Worm (Caenorhabditis elegans) whole organism, mixed stage, embryonic: ENCODE results near the gene Y50D7A.1.
A peak's percentile ranks its signal among the peaks of the same experiment; 100 is the strongest.

ENCODE experiments used
- M03D4.4 ChIP-seq: sonication (generic microtip); optimal IDR thresholded peaks from 2 replicates; lab custom pipeline; 2017; ENCODE audit warnings: mild to moderate bottlenecking, missing genetic modification characterization, missing compliant biosample characterization
- bed-3 ChIP-seq: fragments of 200-800 bp; sonication (Bioruptor generic); optimal IDR thresholded peaks from 3 replicates; lab custom pipeline; 2018; ENCODE audit warnings: mild to moderate bottlenecking, missing genetic modification characterization, moderate library complexity, missing compliant biosample characterization
- blmp-1 ChIP-seq: fragments of 150-350 bp; optimal IDR thresholded peaks from 2 replicates; lab custom pipeline; 2014; ENCODE audit warnings: missing biosample characterization, missing genetic modification characterization
- ceh-39 ChIP-seq: fragments of 150-350 bp; optimal IDR thresholded peaks from 2 replicates; lab custom pipeline; 2014; ENCODE audit warnings: missing biosample characterization, missing genetic modification characterization
- ceh-43 ChIP-seq: fragments of 200-800 bp; sonication (Bioruptor generic); optimal IDR thresholded peaks from 2 replicates; lab custom pipeline; 2018; ENCODE audit warnings: mild to moderate bottlenecking, missing genetic modification characterization, moderate library complexity, missing compliant biosample characterization
- ceh-83 ChIP-seq: fragments of 200-800 bp; sonication (Bioruptor generic); optimal IDR thresholded peaks from 2 replicates; lab custom pipeline; 2018; ENCODE audit warnings: mild to moderate bottlenecking, missing genetic modification characterization, missing compliant biosample characterization
- cnd-1 ChIP-seq: fragments of 200-800 bp; sonication (Bioruptor generic); optimal IDR thresholded peaks from 2 replicates; lab custom pipeline; 2018; ENCODE audit warnings: mild to moderate bottlenecking, missing genetic modification characterization, missing compliant biosample characterization
- drap-1 ChIP-seq: fragments of 200-800 bp; sonication (Bioruptor generic); optimal IDR thresholded peaks from 3 replicates; lab custom pipeline; 2018; ENCODE audit warnings: mild to moderate bottlenecking, missing genetic modification characterization, missing compliant biosample characterization
- elt-1 ChIP-seq: sonication (generic microtip); optimal IDR thresholded peaks from 2 replicates; lab custom pipeline; 2017; ENCODE audit warnings: missing genetic modification characterization, mild to moderate bottlenecking, missing compliant biosample characterization, antibody characterized with exemption, moderate library complexity, borderline replicate concordance; ENCODE audit not compliant: insufficient read depth
- flh-1 ChIP-seq: fragments of 200-800 bp; sonication (Bioruptor generic); optimal IDR thresholded peaks from 2 replicates; lab custom pipeline; 2018; ENCODE audit warnings: mild to moderate bottlenecking, missing genetic modification characterization, moderate library complexity, missing compliant biosample characterization
- ham-2 ChIP-seq: fragments of 200-800 bp; sonication (Bioruptor generic); optimal IDR thresholded peaks from 2 replicates; lab custom pipeline; 2018; ENCODE audit warnings: mild to moderate bottlenecking, missing genetic modification characterization, missing compliant biosample characterization
- hlh-1 ChIP-seq: fragments of 150-350 bp; optimal IDR thresholded peaks from 2 replicates; lab custom pipeline; 2014; ENCODE audit warnings: missing biosample characterization, missing genetic modification reagents, missing genetic modification characterization
- lin-13 ChIP-seq: fragments of 150-350 bp; optimal IDR thresholded peaks from 2 replicates; lab custom pipeline; 2014; ENCODE audit warnings: missing biosample characterization, missing genetic modification characterization
- lin-32 ChIP-seq: fragments of 200-800 bp; sonication (Bioruptor generic); optimal IDR thresholded peaks from 2 replicates; lab custom pipeline; 2018; ENCODE audit warnings: mild to moderate bottlenecking, missing genetic modification characterization, missing compliant biosample characterization
- lsy-2 ChIP-seq: fragments of 150-350 bp; optimal IDR thresholded peaks from 2 replicates; lab custom pipeline; 2014; ENCODE audit warnings: missing biosample characterization, missing genetic modification characterization
- mep-1 ChIP-seq: fragments of 150-350 bp; optimal IDR thresholded peaks from 2 replicates; lab custom pipeline; 2017; ENCODE audit warnings: missing biosample characterization, missing genetic modification reagents, missing genetic modification characterization, inconsistent platforms
- mls-2 ChIP-seq: sonication (generic microtip); optimal IDR thresholded peaks from 2 replicates; lab custom pipeline; 2016; ENCODE audit warnings: mild to moderate bottlenecking, missing genetic modification characterization, moderate library complexity, missing compliant biosample characterization
- nhr-12 ChIP-seq: fragments of 150-350 bp; optimal IDR thresholded peaks from 2 replicates; lab custom pipeline; 2014; ENCODE audit warnings: missing biosample characterization, missing genetic modification characterization
- nhr-2 ChIP-seq: fragments of 150-350 bp; optimal IDR thresholded peaks from 2 replicates; lab custom pipeline; 2014; ENCODE audit warnings: missing biosample characterization, missing genetic modification characterization
- nhr-237 ChIP-seq: fragments of 150-350 bp; optimal IDR thresholded peaks from 2 replicates; lab custom pipeline; 2014; ENCODE audit warnings: missing biosample characterization, missing genetic modification characterization
- nhr-28 ChIP-seq: fragments of 150-350 bp; optimal IDR thresholded peaks from 2 replicates; lab custom pipeline; 2014; ENCODE audit warnings: missing biosample characterization, missing genetic modification characterization
- nhr-76 ChIP-seq: sonication (generic microtip); optimal IDR thresholded peaks from 2 replicates; lab custom pipeline; 2017; ENCODE audit warnings: missing biosample characterization, missing genetic modification characterization
- pha-4 ChIP-seq: fragments of 150-350 bp; optimal IDR thresholded peaks from 2 replicates; lab custom pipeline; 2018; ENCODE audit warnings: missing biosample characterization, missing genetic modification reagents, missing genetic modification characterization
- sem-2 ChIP-seq: fragments of 200-800 bp; sonication (Bioruptor generic); optimal IDR thresholded peaks from 2 replicates; lab custom pipeline; 2018; ENCODE audit warnings: mild to moderate bottlenecking, missing genetic modification characterization, missing compliant biosample characterization
- snpc-4 ChIP-seq: fragments of 150-350 bp; optimal IDR thresholded peaks from 2 replicates; lab custom pipeline; 2014; ENCODE audit warnings: missing biosample characterization, missing genetic modification characterization
- sptf-1 ChIP-seq: sonication (generic microtip); optimal IDR thresholded peaks from 2 replicates; lab custom pipeline; 2017; ENCODE audit warnings: mild to moderate bottlenecking, missing genetic modification characterization, moderate library complexity, missing compliant biosample characterization
- tbx-8 ChIP-seq: fragments of 200-800 bp; sonication (Bioruptor generic); optimal IDR thresholded peaks from 2 replicates; lab custom pipeline; 2018; ENCODE audit warnings: mild to moderate bottlenecking, missing genetic modification characterization, moderate library complexity, missing compliant biosample characterization
- unc-120 ChIP-seq: sonication (generic microtip); optimal IDR thresholded peaks from 2 replicates; lab custom pipeline; 2017; ENCODE audit warnings: missing genetic modification characterization, missing compliant biosample characterization; ENCODE audit not compliant: poor library complexity, severe bottlenecking
- unc-39 ChIP-seq: fragments of 150-350 bp; optimal IDR thresholded peaks from 2 replicates; lab custom pipeline; 2014; ENCODE audit warnings: missing biosample characterization, missing genetic modification characterization
- zip-8 ChIP-seq: fragments of 150-350 bp; optimal IDR thresholded peaks from 2 replicates; lab custom pipeline; 2014; ENCODE audit warnings: missing biosample characterization, missing genetic modification characterization
- ztf-11 ChIP-seq: fragments of 150-350 bp; optimal IDR thresholded peaks from 2 replicates; lab custom pipeline; 2014; ENCODE audit warnings: missing biosample characterization, missing genetic modification characterization

Gene Y50D7A.1

ce11 chrIII:299220-299619 lies 6.8 kb downstream of the Y50D7A.1 start:
- TF ChIP-seq zip-8 (no peak), flh-1 (no peak), ceh-83 (GFP tag; lab: Kevin White, UChicago) (no peak), cnd-1 (tag; lab: Kevin White, UChicago) (no peak), ham-2 (GFP tag; lab: Kevin White, UChicago) (no peak), drap-1 (GFP tag; lab: Kevin White, UChicago) (no peak), sem-2 (no peak), unc-39 (no peak), snpc-4 (no peak), tbx-8 (GFP tag; lab: Kevin White, UChicago) (no peak), nhr-237 (tag; lab: Kevin White, UChicago) (no peak), blmp-1 (tag; lab: Kevin White, UChicago) (no peak), lin-32 (GFP tag; lab: Kevin White, UChicago) (no peak), hlh-1 (tag; lab: Kevin White, UChicago) (no peak), nhr-12 (tag; lab: Kevin White, UChicago) (no peak), mls-2 (tag; lab: Kevin White, UChicago) (no peak)

- no peak for TF ChIP-seq flh-1
- peak; percentile 94 for TF ChIP-seq nhr-2 (tag; lab: Kevin White, UChicago)
- TF ChIP-seq mep-1 = no peak
- TF ChIP-seq sem-2 = no peak
- TF ChIP-seq bed-3 (GFP tag; lab: Kevin White, UChicago) = no peak
- no peak for TF ChIP-seq lsy-2 (tag; lab: Kevin White, UChicago)
These were observed 12.1 kb downstream of the Y50D7A.1 start for ce11 chrIII:304564-304963.

- TF ChIP-seq sptf-1 (tag; lab: Kevin White, UChicago) (peak; percentile 14), mep-1 (no peak)
These were observed 18.7 kb downstream of the Y50D7A.1 start for ce11 chrIII:311174-311573.

ce11 chrIII:312873-313272 lies 20.4 kb downstream of the Y50D7A.1 start:
- no peak for TF ChIP-seq mls-2 (tag; lab: Kevin White, UChicago)
- no peak for TF ChIP-seq unc-120
- TF ChIP-seq nhr-76 = peak; percentile 16
- TF ChIP-seq ceh-83 (GFP tag; lab: Kevin White, UChicago) = no peak
- no peak for TF ChIP-seq ztf-11 (tag; lab: Kevin White, UChicago)
- TF ChIP-seq, all 35 proteins: peak for 1

ce11 chrIII:315160-315559 lies 22.7 kb downstream of the Y50D7A.1 start, which contains the start of gene Y50D7A.10:
TSS of gene Y50D7A.10 (plus strand) at chrIII:315460.
- TF ChIP-seq unc-120 (no peak), bed-3 (GFP tag; lab: Kevin White, UChicago) (no peak), ceh-43 (GFP tag; lab: Kevin White, UChicago) (no peak), zip-8 (peak; percentile 30), nhr-12 (tag; lab: Kevin White, UChicago) (no peak)

- TF ChIP-seq lin-13 (tag; lab: Kevin White, UChicago) (no peak), cnd-1 (tag; lab: Kevin White, UChicago) (no peak), elt-1 (no peak), nhr-28 (tag; lab: Kevin White, UChicago) (no peak), lsy-2 (tag; lab: Kevin White, UChicago) (no peak), ceh-39 (tag; lab: Kevin White, UChicago) (no peak), nhr-237 (tag; lab: Kevin White, UChicago) (no peak), M03D4.4 (no peak), unc-39 (no peak), drap-1 (GFP tag; lab: Kevin White, UChicago) (no peak), mls-2 (tag; lab: Kevin White, UChicago) (no peak), ceh-43 (GFP tag; lab: Kevin White, UChicago) (no peak), unc-120 (no peak), sptf-1 (tag; lab: Kevin White, UChicago) (no peak), pha-4 (tag; lab: Kevin White, UChicago) (no peak), flh-1 (no peak)
These were observed 50.6 kb downstream of the Y50D7A.1 start, which contains the start of gene Y50D7A.8 for ce11 chrIII:343141-343345. TSS of gene Y50D7A.8 (minus strand) at chrIII:343241.
